Worm (Caenorhabditis elegans) whole organism, young adult: Measurements from ENCODE around the gene Y57G11C.22.

ENCODE experiments used
- B0019.2 ChIP-seq: fragments of 200-800 bp; sonication (Bioruptor generic); conservative IDR thresholded peaks from 2 replicates; pipeline ENCODE4 v1.3.6; 2022; ENCODE audit warnings: missing genetic modification reagents, missing genetic modification characterization, missing compliant biosample characterization
- B0336.3 ChIP-seq: fragments of 200-800 bp; sonication (Bioruptor generic); IDR thresholded peaks from 2 replicates; pipeline ENCODE4 v1.3.6; 2022; ENCODE audit warnings: missing genetic modification characterization, missing compliant biosample characterization
- C06A6.2 ChIP-seq: fragments of 200-800 bp; sonication (Bioruptor generic); conservative IDR thresholded peaks from 2 replicates; pipeline ENCODE4 v1.3.6; 2022; ENCODE audit warnings: missing genetic modification characterization, missing compliant biosample characterization
- F33H1.4 ChIP-seq: fragments of 200-800 bp; sonication (Bioruptor generic); IDR thresholded peaks from 2 replicates; pipeline ENCODE4 v1.3.6; 2022; ENCODE audit warnings: missing genetic modification reagents, missing genetic modification characterization, missing compliant biosample characterization
- F49E8.2 ChIP-seq: sonication (generic microtip); optimal IDR thresholded peaks from 3 replicates; lab custom pipeline; 2017; ENCODE audit warnings: missing genetic modification characterization, mild to moderate bottlenecking, missing compliant biosample characterization, antibody characterized with exemption, moderate library complexity; ENCODE audit not compliant: insufficient read depth
- F57A8.1 ChIP-seq: fragments of 200-800 bp; sonication (Bioruptor generic); optimal IDR thresholded peaks from 2 replicates; lab custom pipeline; 2018; ENCODE audit warnings: mild to moderate bottlenecking, missing genetic modification characterization, moderate library complexity, missing compliant biosample characterization
- K12H6.12 ChIP-seq: fragments of 200-800 bp; sonication (Bioruptor generic); optimal IDR thresholded peaks from 2 replicates; lab custom pipeline; 2018; ENCODE audit warnings: mild to moderate bottlenecking, missing genetic modification characterization, missing compliant biosample characterization
- T07F8.4 ChIP-seq: sonication (generic microtip); optimal IDR thresholded peaks from 2 replicates; lab custom pipeline; 2016; ENCODE audit warnings: mild to moderate bottlenecking, missing genetic modification characterization, moderate library complexity, missing compliant biosample characterization
- Y53F4B.3 ChIP-seq: fragments of 200-800 bp; sonication (Bioruptor generic); IDR thresholded peaks from 2 replicates; pipeline ENCODE4 v1.3.6; 2022; ENCODE audit warnings: missing genetic modification reagents, missing genetic modification characterization, missing compliant biosample characterization
- Y67H2A.10 ChIP-seq: fragments of 200-800 bp; sonication (Bioruptor generic); conservative IDR thresholded peaks from 2 replicates; pipeline ENCODE4 v1.3.6; 2022; ENCODE audit warnings: missing genetic modification reagents, missing genetic modification characterization, missing compliant biosample characterization
- ama-1 ChIP-seq, 3 experiments: fragments of 150-350 bp in 1 of 3; sonication (generic microtip) in 2 of 3; optimal IDR thresholded peaks; 2 replicates each; lab custom pipeline; 2014 to 2018; ENCODE audit warnings: missing biosample characterization in 2 of 3, missing genetic modification characterization in 2 of 3, missing genetic modification reagents in 2 of 3
- atf-7 ChIP-seq: sonication (generic microtip); optimal IDR thresholded peaks from 2 replicates; lab custom pipeline; 2017; ENCODE audit warnings: mild to moderate bottlenecking, missing genetic modification characterization, missing compliant biosample characterization
- attf-6 ChIP-seq: fragments of 200-800 bp; sonication (Bioruptor generic); IDR thresholded peaks from 2 replicates; pipeline ENCODE4 v1.3.6; 2022; ENCODE audit warnings: missing genetic modification reagents, missing genetic modification characterization, missing compliant biosample characterization
- bed-1 ChIP-seq: fragments of 200-800 bp; sonication (Bioruptor generic); IDR thresholded peaks from 2 replicates; pipeline ENCODE4 v1.3.6; 2022; ENCODE audit warnings: missing genetic modification reagents, missing genetic modification characterization, missing compliant biosample characterization
- cebp-2 ChIP-seq: fragments of 200-800 bp; sonication (Bioruptor generic); IDR thresholded peaks from 2 replicates; pipeline ENCODE4 v1.3.6; 2022; ENCODE audit warnings: missing genetic modification characterization, missing compliant biosample characterization
- ceh-58 ChIP-seq: fragments of 200-800 bp; sonication (Bioruptor generic); IDR thresholded peaks from 2 replicates; pipeline ENCODE4 v1.3.6; 2022; ENCODE audit warnings: missing genetic modification characterization, missing compliant biosample characterization
- ceh-91 ChIP-seq: fragments of 200-800 bp; sonication (Bioruptor generic); IDR thresholded peaks from 2 replicates; pipeline ENCODE4 v1.3.6; 2022; ENCODE audit warnings: missing genetic modification reagents, missing genetic modification characterization, missing compliant biosample characterization
- egl-18 ChIP-seq: fragments of 200-800 bp; sonication (Bioruptor generic); IDR thresholded peaks from 2 replicates; pipeline ENCODE4 v1.3.6; 2022; ENCODE audit warnings: missing genetic modification reagents, missing genetic modification characterization, missing compliant biosample characterization
- egrh-3 ChIP-seq: fragments of 200-800 bp; sonication (Bioruptor generic); IDR thresholded peaks from 2 replicates; pipeline ENCODE4 v1.3.6; 2022; ENCODE audit warnings: missing genetic modification reagents, missing genetic modification characterization, missing compliant biosample characterization
- ekl-4 ChIP-seq: fragments of 200-800 bp; sonication (Bioruptor generic); IDR thresholded peaks from 2 replicates; pipeline ENCODE4 v1.3.6; 2022; ENCODE audit warnings: missing genetic modification reagents, missing genetic modification characterization, missing compliant biosample characterization
- ets-4 ChIP-seq: fragments of 200-800 bp; sonication (Bioruptor generic); optimal IDR thresholded peaks from 2 replicates; lab custom pipeline; 2018; ENCODE audit warnings: mild to moderate bottlenecking, missing genetic modification characterization, missing compliant biosample characterization
- gei-17 ChIP-seq: fragments of 200-800 bp; sonication (Bioruptor generic); optimal IDR thresholded peaks from 2 replicates; lab custom pipeline; 2018; ENCODE audit warnings: mild to moderate bottlenecking, missing genetic modification characterization, missing compliant biosample characterization
- hrde-1 ChIP-seq: sonication (generic microtip); optimal IDR thresholded peaks from 2 replicates; lab custom pipeline; 2016; ENCODE audit warnings: missing genetic modification characterization, mild to moderate bottlenecking, missing compliant biosample characterization, moderate library complexity, missing genotype, missing genetic modification reagents, borderline replicate concordance
- lag-1 ChIP-seq: fragments of 200-800 bp; sonication (Bioruptor generic); IDR thresholded peaks from 2 replicates; pipeline ENCODE4 v1.3.6; 2022; ENCODE audit warnings: missing genetic modification reagents, missing genetic modification characterization, missing compliant biosample characterization
- let-526 ChIP-seq: fragments of 200-800 bp; sonication (Bioruptor generic); IDR thresholded peaks from 2 replicates; pipeline ENCODE4 v1.3.6; 2022; ENCODE audit warnings: missing genetic modification reagents, missing genetic modification characterization, missing compliant biosample characterization
- lin-40 ChIP-seq: sonication (generic microtip); optimal IDR thresholded peaks from 2 replicates; lab custom pipeline; 2016; ENCODE audit warnings: missing genetic modification characterization, mild to moderate bottlenecking, missing compliant biosample characterization, missing genotype, missing genetic modification reagents
- lsl-1 ChIP-seq: fragments of 200-800 bp; sonication (Bioruptor generic); optimal IDR thresholded peaks from 2 replicates; lab custom pipeline; 2018; ENCODE audit warnings: mild to moderate bottlenecking, missing genetic modification characterization, moderate library complexity, missing compliant biosample characterization
- lsy-27 ChIP-seq: sonication (generic microtip); optimal IDR thresholded peaks from 2 replicates; lab custom pipeline; 2017; ENCODE audit warnings: missing genetic modification characterization, mild to moderate bottlenecking, missing compliant biosample characterization, antibody characterized with exemption, missing genotype, borderline replicate concordance; ENCODE audit not compliant: insufficient read depth
- madf-6 ChIP-seq: fragments of 200-800 bp; sonication (Bioruptor generic); IDR thresholded peaks from 2 replicates; pipeline ENCODE4 v1.3.6; 2022; ENCODE audit warnings: missing genetic modification reagents, missing genetic modification characterization, missing compliant biosample characterization
- nhr-179 ChIP-seq: sonication (generic microtip); optimal IDR thresholded peaks from 2 replicates; lab custom pipeline; 2016; ENCODE audit warnings: mild to moderate bottlenecking, missing genetic modification characterization, missing compliant biosample characterization
- nhr-80 ChIP-seq: sonication (generic microtip); optimal IDR thresholded peaks from 2 replicates; lab custom pipeline; 2016; ENCODE audit warnings: missing genetic modification characterization, missing compliant biosample characterization
- pbrm-1 ChIP-seq: fragments of 200-800 bp; sonication (Bioruptor generic); IDR thresholded peaks from 2 replicates; pipeline ENCODE4 v1.3.6; 2022; ENCODE audit warnings: missing genetic modification reagents, missing genetic modification characterization, missing compliant biosample characterization
- rcor-1 ChIP-seq: fragments of 200-800 bp; sonication (Bioruptor generic); IDR thresholded peaks from 2 replicates; pipeline ENCODE4 v1.3.6; 2022; ENCODE audit warnings: missing genetic modification reagents, missing genetic modification characterization, missing compliant biosample characterization
- rpc-1 ChIP-seq, 2 experiments: fragments of 150-350 bp in 1 of 2; sonication (generic microtip) in 1 of 2; optimal IDR thresholded peaks; 2 replicates each; lab custom pipeline; 2014 to 2018; ENCODE audit warnings: missing biosample characterization in 1 of 2, missing genetic modification characterization in 1 of 2, missing genetic modification reagents in 1 of 2, missing genotype in 1 of 2
- snpc-1.3 ChIP-seq: sonication (generic microtip); optimal IDR thresholded peaks from 2 replicates; lab custom pipeline; 2017; ENCODE audit warnings: missing genetic modification characterization, mild to moderate bottlenecking, missing compliant biosample characterization, antibody characterized with exemption, moderate library complexity, missing genotype, missing genetic modification reagents; ENCODE audit not compliant: insufficient read depth
- snpc-4 ChIP-seq, 5 experiments: fragments of 150-350 bp in 1 of 5; sonication (generic microtip) in 4 of 5; optimal IDR thresholded peaks; 2 replicates each; lab custom pipeline; 2014 to 2018; ENCODE audit warnings: missing genetic modification characterization in 5 of 5, missing biosample characterization in 3 of 5, antibody characterized with exemption in 2 of 5, mild to moderate bottlenecking in 2 of 5, missing compliant biosample characterization in 2 of 5, missing genotype in 2 of 5, moderate library complexity in 2 of 5, missing genetic modification reagents in 1 of 5
- sptf-2 ChIP-seq: fragments of 200-800 bp; sonication (Bioruptor generic); optimal IDR thresholded peaks from 2 replicates; lab custom pipeline; 2018; ENCODE audit warnings: mild to moderate bottlenecking, missing genetic modification characterization, missing compliant biosample characterization
- unc-130 ChIP-seq: sonication (generic microtip); optimal IDR thresholded peaks from 2 replicates; lab custom pipeline; 2016; ENCODE audit warnings: missing genetic modification reagents, missing genetic modification characterization, missing compliant biosample characterization
- xnd-1 ChIP-seq: sonication (generic microtip); optimal IDR thresholded peaks from 2 replicates; lab custom pipeline; 2016; ENCODE audit warnings: missing genotype, missing genetic modification reagents, missing genetic modification characterization, missing compliant biosample characterization
- ztf-18 ChIP-seq: sonication (generic microtip); optimal IDR thresholded peaks from 2 replicates; lab custom pipeline; 2016; ENCODE audit warnings: missing genotype, mild to moderate bottlenecking, missing genetic modification characterization, missing compliant biosample characterization
- ztf-28 ChIP-seq: fragments of 200-800 bp; sonication (Bioruptor generic); IDR thresholded peaks from 2 replicates; pipeline ENCODE4 v1.3.6; 2022; ENCODE audit warnings: missing genetic modification reagents, missing genetic modification characterization, missing compliant biosample characterization
- ztf-6 ChIP-seq: fragments of 200-800 bp; sonication (Bioruptor generic); IDR thresholded peaks from 2 replicates; pipeline ENCODE4 v1.3.6; 2022; ENCODE audit warnings: missing genetic modification reagents, missing genetic modification characterization, missing compliant biosample characterization

Y57G11C.22 gene

DNA sequence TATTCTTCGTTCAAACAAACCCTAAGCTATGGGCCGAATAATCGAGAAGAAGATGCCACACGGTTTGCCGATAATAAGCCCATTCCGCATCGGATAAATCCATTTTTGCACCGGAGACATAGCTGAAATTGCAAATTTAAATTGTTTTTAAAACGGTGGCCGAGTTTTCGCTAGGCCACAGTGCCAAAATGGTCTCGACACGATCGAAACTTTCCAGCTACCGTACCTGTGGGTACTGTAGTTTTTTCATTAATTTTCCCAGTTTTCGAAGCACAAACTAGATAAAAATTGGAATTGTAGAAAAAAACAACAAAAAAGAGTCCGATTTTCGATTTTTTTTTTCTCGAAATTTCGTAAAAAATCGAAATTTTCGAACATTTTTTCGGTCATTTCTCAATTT is 8.8 kb upstream of the Y57G11C.22 start:
- TF ChIP-seq F33H1.4 = peak; percentile 37
- TF ChIP-seq C06A6.2 = no peak
- TF ChIP-seq attf-6 (GFP tag; lab: Robert Waterston, UW) = 0 out of 2 replicates have a peak, but pooled peaks have one; percentile 44
- no peak for TF ChIP-seq snpc-4 (GFP tag; optimal IDR thresholded peaks at IDR 0.05; lab: Kevin White, UChicago)
- TF ChIP-seq snpc-4 (tag; optimal IDR thresholded peaks at IDR 0.05; lab: Kevin White, UChicago) = peak in 1 of 4 experiments; percentile 61
- no peak for TF ChIP-seq F49E8.2
- TF ChIP-seq lsy-27 (tag; lab: Kevin White, UChicago) = no peak
- TF ChIP-seq nhr-179 (tag; lab: Kevin White, UChicago) = no peak
- TF ChIP-seq egrh-3 (GFP tag; lab: Robert Waterston, UW) = no peak
- TF ChIP-seq Y67H2A.10 (GFP tag; lab: Robert Waterston, UW) = no peak
- TF ChIP-seq B0019.2 (GFP tag; lab: Robert Waterston, UW) = no peak
- TF ChIP-seq let-526 = no peak
- TF ChIP-seq gei-17 (GFP tag; lab: Kevin White, UChicago) = no peak
- TF ChIP-seq ztf-18 (tag; lab: Kevin White, UChicago) = no peak
- TF ChIP-seq lsl-1 (GFP tag; lab: Kevin White, UChicago) = peak; percentile 60
- TF ChIP-seq lag-1 (GFP tag; lab: Robert Waterston, UW) = no peak
- no peak for TF ChIP-seq ceh-58 (GFP tag; lab: Robert Waterston, UW)

DNA sequence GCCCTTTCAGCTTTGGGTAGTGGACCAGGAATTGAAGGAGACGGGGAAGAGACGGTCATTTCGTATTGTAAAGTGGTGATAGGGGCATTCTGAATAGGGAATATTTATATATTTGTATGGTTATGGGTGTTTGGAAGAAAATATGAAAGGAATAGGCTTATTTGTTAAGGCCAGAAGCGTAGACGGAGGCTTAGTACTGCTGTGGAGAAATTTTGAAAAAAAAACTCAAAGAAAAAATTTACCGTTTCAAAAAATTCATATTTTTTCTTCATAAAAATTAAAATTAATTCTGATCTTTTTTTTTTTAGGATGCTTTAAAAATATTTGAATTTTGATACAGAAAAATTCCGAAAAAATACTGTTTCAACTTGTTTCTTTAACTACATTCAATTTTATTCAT is 8.0 kb upstream of the Y57G11C.22 start, which contains the start of gene hhat-2:
TSS of gene hhat-2 (minus strand) at position 101 of the 400 bp plus-strand sequence.
- no peak for TF ChIP-seq madf-6 (GFP tag; lab: Robert Waterston, UW)
- TF ChIP-seq unc-130 = no peak
- TF ChIP-seq Y67H2A.10 (GFP tag; lab: Robert Waterston, UW) = no peak
- no peak for TF ChIP-seq lag-1 (GFP tag; lab: Robert Waterston, UW)
- no peak for TF ChIP-seq pbrm-1 (GFP tag; lab: Robert Waterston, UW)
- TF ChIP-seq bed-1 (GFP tag; lab: Robert Waterston, UW) = no peak
- no peak for TF ChIP-seq egl-18 (GFP tag; lab: Robert Waterston, UW)
- TF ChIP-seq ama-1 (optimal IDR thresholded peaks at IDR 0.05; lab: Kevin White, UChicago) = no peak
- no peak for TF ChIP-seq ama-1 (GFP tag; optimal IDR thresholded peaks at IDR 0.05; lab: Kevin White, UChicago)
- TF ChIP-seq K12H6.12 (tag; lab: Kevin White, UChicago) = no peak
- TF ChIP-seq sptf-2 (GFP tag; lab: Kevin White, UChicago) = no peak
- no peak for TF ChIP-seq ztf-28 (GFP tag; lab: Robert Waterston, UW)
- TF ChIP-seq B0336.3 (GFP tag; lab: Robert Waterston, UW) = no peak
- TF ChIP-seq cebp-2 (GFP tag; lab: Robert Waterston, UW) = no peak
- TF ChIP-seq rcor-1 (GFP tag; lab: Robert Waterston, UW) = no peak
- TF ChIP-seq B0019.2 (GFP tag; lab: Robert Waterston, UW) = no peak
- TF ChIP-seq ztf-6 (GFP tag; lab: Robert Waterston, UW) = no peak

DNA sequence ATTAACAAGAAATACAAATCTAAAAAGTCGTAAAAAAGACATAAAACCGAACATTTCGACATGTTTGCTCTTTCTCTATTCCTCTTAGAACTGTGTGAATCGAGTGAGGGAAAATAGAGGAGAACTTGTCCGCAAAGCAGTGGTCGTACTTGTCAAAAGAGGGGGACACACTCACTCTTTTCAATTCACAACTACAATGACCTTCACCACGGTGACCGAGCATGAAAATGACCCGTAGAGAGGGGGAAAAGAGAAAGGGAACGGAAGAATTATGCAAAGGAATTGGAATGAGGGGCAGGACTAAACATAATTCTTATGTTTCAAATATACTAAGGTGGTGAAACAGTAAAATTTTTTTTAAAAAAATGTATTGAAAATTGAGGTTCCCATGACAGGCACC is 3.5 kb upstream of the Y57G11C.22 start:
- TF ChIP-seq F57A8.1 (GFP tag; lab: Kevin White, UChicago) = no peak
- no peak for TF ChIP-seq snpc-4 (GFP tag; optimal IDR thresholded peaks at IDR 0.05; lab: Kevin White, UChicago)
- peak in 1 of 4 experiments; percentile 47 for TF ChIP-seq snpc-4 (tag; optimal IDR thresholded peaks at IDR 0.05; lab: Kevin White, UChicago)

DNA sequence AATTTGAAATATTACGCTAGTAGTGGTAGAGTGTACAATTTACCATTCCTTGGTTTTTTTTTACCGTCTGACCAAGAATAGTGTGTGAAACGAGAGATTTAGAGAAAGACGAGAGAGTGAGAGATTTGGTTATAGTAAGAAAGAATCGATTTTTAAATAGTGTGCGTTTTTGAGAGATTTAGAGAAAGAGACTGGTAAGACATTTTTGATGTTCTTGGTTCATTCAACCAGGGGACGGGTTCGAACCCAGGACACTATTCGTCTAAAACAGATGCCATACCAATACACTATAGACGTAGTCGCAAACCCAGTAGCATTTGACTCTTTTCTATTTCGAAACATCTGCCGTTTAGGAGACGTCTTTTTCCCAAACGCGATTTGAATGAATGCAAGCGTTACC is 1.1 kb downstream of the Y57G11C.22 start:
- no peak for TF ChIP-seq nhr-80 (tag; lab: Kevin White, UChicago)
- TF ChIP-seq gei-17 (GFP tag; lab: Kevin White, UChicago) = no peak
- 0 out of 2 replicates have a peak, but pooled peaks have one; percentile 34 for TF ChIP-seq Y53F4B.3 (GFP tag; lab: Robert Waterston, UW)
- peak; percentile 76 for TF ChIP-seq rpc-1 (optimal IDR thresholded peaks at IDR 0.05; lab: Kevin White, UChicago)
- peak; percentile 71 for TF ChIP-seq rpc-1 (tag; optimal IDR thresholded peaks at IDR 0.05; lab: Kevin White, UChicago)
- peak; percentile 60 for TF ChIP-seq hrde-1 (tag; lab: Kevin White, UChicago)
- TF ChIP-seq T07F8.4 (tag; lab: Kevin White, UChicago) = peak; percentile 68
- no peak for TF ChIP-seq unc-130
- TF ChIP-seq ceh-91 (GFP tag; lab: Robert Waterston, UW) = no peak
- TF ChIP-seq lin-40 (tag; lab: Kevin White, UChicago) = peak; percentile 94
- TF ChIP-seq ets-4 (GFP tag; lab: Kevin White, UChicago) = no peak
- TF ChIP-seq rcor-1 (GFP tag; lab: Robert Waterston, UW) = peak; percentile 72
- no peak for TF ChIP-seq atf-7 (tag; lab: Kevin White, UChicago)
- TF ChIP-seq ekl-4 (GFP tag; lab: Robert Waterston, UW) = no peak
- peak; percentile 44 for TF ChIP-seq snpc-1.3
- TF ChIP-seq xnd-1 (tag; lab: Kevin White, UChicago) = no peak
